Worm (Caenorhabditis elegans): ENCODE measurements around the gene kynu-1.

The kynu-1 gene

DNA sequence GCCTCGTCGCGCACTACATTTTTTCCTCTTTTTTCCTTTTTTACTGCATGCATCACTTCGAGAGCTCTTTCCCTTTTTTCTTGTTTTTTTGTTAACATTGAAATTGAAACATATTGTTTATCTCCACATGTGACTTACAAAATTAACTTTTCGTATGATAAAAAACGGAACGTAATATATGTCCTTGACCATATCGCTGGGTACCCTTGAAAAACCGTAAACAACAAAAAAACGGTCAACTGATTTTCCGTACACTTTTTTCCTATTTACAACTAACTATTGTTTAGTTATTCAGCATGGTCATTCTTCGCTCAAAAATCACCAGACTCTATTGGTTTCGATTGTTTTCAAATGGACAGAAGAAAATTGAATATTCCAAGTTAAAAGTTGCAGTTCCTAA lies 12.9 kb upstream of the kynu-1 start, which contains the start of gene nnt-1 (continued):
- no peak for TF ChIP-seq elt-2 (tag; optimal IDR thresholded peaks at IDR 0.05)
- TF ChIP-seq nhr-11 (tag; optimal IDR thresholded peaks at IDR 0.05), result no peak
- no peak for TF ChIP-seq nhr-47 (tag; optimal IDR thresholded peaks at IDR 0.05)
- TF ChIP-seq nhr-20 (tag; optimal IDR thresholded peaks at IDR 0.05), result peak; percentile 83
- no peak for TF ChIP-seq C04F5.9 (tag; optimal IDR thresholded peaks at IDR 0.05)
- no peak for TF ChIP-seq egl-13 (tag; optimal IDR thresholded peaks at IDR 0.05)
- no peak for TF ChIP-seq unc-62 (GFP tag; optimal IDR thresholded peaks at IDR 0.05)
- TF ChIP-seq hpl-2 (GFP tag; optimal IDR thresholded peaks at IDR 0.05), result no peak
- no peak for TF ChIP-seq ztf-11 (tag; optimal IDR thresholded peaks at IDR 0.05)
- no peak for TF ChIP-seq unc-130 (tag; optimal IDR thresholded peaks at IDR 0.05)
- no peak for TF ChIP-seq nhr-76 (tag; optimal IDR thresholded peaks at IDR 0.05)
- TF ChIP-seq ceh-90 (tag; optimal IDR thresholded peaks at IDR 0.05), result no peak
- TF ChIP-seq snpc-4 (tag; optimal IDR thresholded peaks at IDR 0.05), result no peak
- no peak for TF ChIP-seq zag-1 (tag; optimal IDR thresholded peaks at IDR 0.05)
- no peak for TF ChIP-seq zip-4 (GFP tag; optimal IDR thresholded peaks at IDR 0.05)
- no peak for TF ChIP-seq dpl-1 (GFP tag; optimal IDR thresholded peaks at IDR 0.05)
- no peak for TF ChIP-seq pqm-1 (tag; optimal IDR thresholded peaks at IDR 0.05)
- TF ChIP-seq lsy-2 (tag; optimal IDR thresholded peaks at IDR 0.05), result no peak
- TF ChIP-seq nhr-85 (tag), result peak; percentile 44
- peak; percentile 54 for TF ChIP-seq lin-14 (GFP tag; optimal IDR thresholded peaks at IDR 0.05)
- TF ChIP-seq egl-27 (tag; optimal IDR thresholded peaks at IDR 0.05), result no peak
- no peak for TF ChIP-seq jun-1 (tag; optimal IDR thresholded peaks at IDR 0.05)
- TF ChIP-seq rnt-1 (tag; optimal IDR thresholded peaks at IDR 0.05), result no peak
- no peak for TF ChIP-seq fkh-4 (tag; optimal IDR thresholded peaks at IDR 0.05; ENCODE audit: borderline replicate concordance)
- peak; percentile 29 for TF ChIP-seq nhr-71 (tag; optimal IDR thresholded peaks at IDR 0.05)
- TF ChIP-seq grh-1 (GFP tag; IDR thresholded peaks at IDR 0.05), result no peak
- no peak for TF ChIP-seq pag-3 (tag; optimal IDR thresholded peaks at IDR 0.05; ENCODE audit: borderline replicate concordance, insufficient read depth)
- TF ChIP-seq mef-2 (tag; optimal IDR thresholded peaks at IDR 0.05), result no peak
- peak in 1 of 6 experiments; percentile 40 for TF ChIP-seq elt-3 (tag; optimal IDR thresholded peaks at IDR 0.05)
- no peak for TF ChIP-seq tlp-1 (tag; optimal IDR thresholded peaks at IDR 0.05)
- TF ChIP-seq lir-3 (tag; optimal IDR thresholded peaks at IDR 0.05; ENCODE audit: poor library complexity), result no peak
- TF ChIP-seq nhr-12 (tag; optimal IDR thresholded peaks at IDR 0.05), result no peak

DNA sequence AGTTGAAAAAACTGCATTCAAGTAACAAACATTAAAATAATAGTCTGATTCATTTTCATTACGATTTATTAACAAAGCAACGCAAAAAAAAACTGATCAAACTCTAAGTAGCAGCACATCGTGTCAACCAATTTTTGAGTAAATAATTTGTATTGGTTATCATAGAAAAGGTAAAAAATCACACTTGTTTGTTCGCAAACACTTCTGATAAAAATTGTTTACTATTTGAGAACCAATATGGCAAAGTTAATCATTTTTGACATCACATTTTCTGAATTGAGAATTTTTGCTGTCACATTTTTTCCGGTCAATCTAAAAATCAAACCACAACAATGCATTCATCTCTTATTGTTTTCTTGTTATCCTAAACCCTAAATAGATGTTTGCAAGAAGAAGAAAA lies 12.1 kb upstream of the kynu-1 start:
- TF ChIP-seq nhr-84 (tag; optimal IDR thresholded peaks at IDR 0.05) (no peak), lsy-2 (tag; optimal IDR thresholded peaks at IDR 0.05) (no peak), hlh-17 (GFP tag; optimal IDR thresholded peaks at IDR 0.05; ENCODE audit: borderline replicate concordance) (no peak), elt-3 (tag; optimal IDR thresholded peaks at IDR 0.05) (no peak), lin-35 (GFP tag; optimal IDR thresholded peaks at IDR 0.05) (no peak), nhr-71 (tag; optimal IDR thresholded peaks at IDR 0.05) (no peak), unc-86 (tag; optimal IDR thresholded peaks at IDR 0.05) (no peak), isw-1 (GFP tag; IDR thresholded peaks at IDR 0.05) (no peak), xbp-1 (tag; optimal IDR thresholded peaks at IDR 0.05) (no peak), lin-13 (GFP tag; optimal IDR thresholded peaks at IDR 0.05) (no peak), nhr-28 (tag; optimal IDR thresholded peaks at IDR 0.05) (no peak), lin-15B (tag; optimal IDR thresholded peaks at IDR 0.05) (no peak), aly-2 (tag; optimal IDR thresholded peaks at IDR 0.05) (no peak), tlp-1 (tag; optimal IDR thresholded peaks at IDR 0.05) (no peak), alr-1 (tag; optimal IDR thresholded peaks at IDR 0.05; ENCODE audit: borderline replicate concordance) (no peak), tbx-2 (tag; optimal IDR thresholded peaks at IDR 0.05) (no peak), C04F5.9 (tag; optimal IDR thresholded peaks at IDR 0.05) (no peak), C34B4.2 (tag; optimal IDR thresholded peaks at IDR 0.05) (no peak)

Data from whole organism, L1 larva.